Worm (Caenorhabditis elegans): ENCODE measurements around the gene col-174.

The col-174 gene

ce11 chrX:7593931-7594544 lies 47.4 kb downstream of the col-174 start:
- TF ChIP-seq nhr-120 (GFP tag; IDR thresholded peaks at IDR 0.05) (no peak), nhr-80 (tag; optimal IDR thresholded peaks at IDR 0.05) (no peak), K12H6.12 (tag; optimal IDR thresholded peaks at IDR 0.05) (no peak), Y53G8AR.9 (GFP tag; conservative IDR thresholded peaks at IDR 0.05) (no peak), hlh-12 (tag; optimal IDR thresholded peaks at IDR 0.05) (no peak), attf-6 (GFP tag; IDR thresholded peaks at IDR 0.05) (no peak), snpc-1.1 (tag; optimal IDR thresholded peaks at IDR 0.05; ENCODE audit: insufficient read depth) (no peak), sdz-38 (tag; optimal IDR thresholded peaks at IDR 0.05) (no peak), xnd-1 (tag; optimal IDR thresholded peaks at IDR 0.05) (no peak), madf-6 (GFP tag; IDR thresholded peaks at IDR 0.05) (no peak), attf-3 (GFP tag; conservative IDR thresholded peaks at IDR 0.05) (no peak), Y53F4B.3 (GFP tag; IDR thresholded peaks at IDR 0.05) (no peak), akir-1 (GFP tag; optimal IDR thresholded peaks at IDR 0.05) (no peak), K11D2.4 (GFP tag; IDR thresholded peaks at IDR 0.05) (no peak), pbrm-1 (GFP tag; IDR thresholded peaks at IDR 0.05) (no peak), ccch-3 (GFP tag; optimal IDR thresholded peaks at IDR 0.05) (no peak)

- TF ChIP-seq B0035.1 (tag; optimal IDR thresholded peaks at IDR 0.05) (no peak), dpff-1 (tag; optimal IDR thresholded peaks at IDR 0.05) (no peak), lin-35 (GFP tag; optimal IDR thresholded peaks at IDR 0.05) (no peak), nhr-80 (tag; optimal IDR thresholded peaks at IDR 0.05) (peak; percentile 14)
These were observed 49.4 kb downstream of the col-174 start for ce11 chrX:7596029-7596428.

- TF ChIP-seq F22D6.2 (tag; optimal IDR thresholded peaks at IDR 0.05) (no peak), ZK185.1 (tag; optimal IDR thresholded peaks at IDR 0.05; ENCODE audit: poor library complexity, severe bottlenecking) (no peak), let-607 (tag; optimal IDR thresholded peaks at IDR 0.05) (no peak), lag-1 (GFP tag; IDR thresholded peaks at IDR 0.05) (no peak), ets-4 (GFP tag; optimal IDR thresholded peaks at IDR 0.05) (no peak), rec-8 (tag; optimal IDR thresholded peaks at IDR 0.05) (no peak), hsf-1 (GFP tag; IDR thresholded peaks at IDR 0.05) (no peak), hlh-26 (GFP tag; conservative IDR thresholded peaks at IDR 0.05) (no peak), F55B11.4 (tag; optimal IDR thresholded peaks at IDR 0.05; ENCODE audit: borderline replicate concordance, insufficient read depth) (no peak), hmg-20 (GFP tag; IDR thresholded peaks at IDR 0.05) (no peak), attf-3 (GFP tag; conservative IDR thresholded peaks at IDR 0.05) (no peak), cebp-1 (GFP tag; IDR thresholded peaks at IDR 0.05) (no peak), cebp-1 (tag; optimal IDR thresholded peaks at IDR 0.05) (no peak), xnd-1 (tag; optimal IDR thresholded peaks at IDR 0.05) (no peak), Y53F4B.3 (GFP tag; IDR thresholded peaks at IDR 0.05) (no peak)
These were observed 50.0 kb downstream of the col-174 start, which contains the start of gene C44E12.1 for ce11 chrX:7596627-7597026. Gene C44E12.1 (plus strand): TSS chrX:7596927.

All from whole organism, young adult.